Fruit fly (Drosophila melanogaster) whole organism, embryonic: Measurements from ENCODE around the gene Ir94a.
A peak's percentile ranks its signal among the peaks of the same experiment; 100 is the strongest.

Source experiments
- ATbp ChIP-seq: fragments of 200-800 bp; sonication (Bioruptor generic); optimal IDR thresholded peaks from 2 replicates; lab custom pipeline; 2017; ENCODE audit warnings: missing biosample characterization, mild to moderate bottlenecking, missing genetic modification characterization, missing genetic modification reagents
- Asciz ChIP-seq: fragments of 200-800 bp; sonication (Bioruptor generic); optimal IDR thresholded peaks from 2 replicates; lab custom pipeline; 2017; ENCODE audit warnings: missing biosample characterization, mild to moderate bottlenecking, missing genetic modification characterization, missing genetic modification reagents
- CG10147 ChIP-seq: fragments of 200-800 bp; sonication (Bioruptor generic); optimal IDR thresholded peaks from 2 replicates; lab custom pipeline; 2019; ENCODE audit warnings: missing biosample characterization, mild to moderate bottlenecking, missing genetic modification characterization, moderate library complexity
- CG13624 ChIP-seq: fragments of 200-800 bp; sonication (Bioruptor generic); optimal IDR thresholded peaks from 2 replicates; lab custom pipeline; 2016; ENCODE audit warnings: missing biosample characterization, missing genetic modification characterization
- CG14710 ChIP-seq: fragments of 200-800 bp; sonication (Bioruptor generic); optimal IDR thresholded peaks from 3 replicates; lab custom pipeline; 2019; ENCODE audit warnings: missing biosample characterization, mild to moderate bottlenecking, missing genetic modification characterization, moderate library complexity
- CG17359 ChIP-seq: fragments of 200-800 bp; sonication (Bioruptor generic); optimal IDR thresholded peaks from 3 replicates; lab custom pipeline; 2018; ENCODE audit warnings: missing biosample characterization, mild to moderate bottlenecking, missing genetic modification characterization, moderate library complexity
- CG17912 ChIP-seq: fragments of 200-800 bp; sonication (Bioruptor generic); optimal IDR thresholded peaks from 2 replicates; lab custom pipeline; 2018; ENCODE audit warnings: missing biosample characterization, mild to moderate bottlenecking, missing genetic modification characterization
- CG18262 ChIP-seq: fragments of 200-800 bp; optimal IDR thresholded peaks from 3 replicates; lab custom pipeline; 2019; ENCODE audit warnings: missing biosample characterization, mild to moderate bottlenecking, missing genetic modification characterization, moderate library complexity
- CG2678 ChIP-seq: fragments of 200-800 bp; sonication (Bioruptor generic); optimal IDR thresholded peaks from 3 replicates; lab custom pipeline; 2019; ENCODE audit warnings: missing biosample characterization, mild to moderate bottlenecking, missing genetic modification characterization, moderate library complexity
- CG2712 ChIP-seq: fragments of 200-800 bp; optimal IDR thresholded peaks from 3 replicates; lab custom pipeline; 2019; ENCODE audit warnings: missing biosample characterization, mild to moderate bottlenecking, missing genetic modification characterization, moderate library complexity
- CG32532 ChIP-seq: fragments of 200-800 bp; sonication (Bioruptor generic); IDR thresholded peaks from 2 replicates; pipeline ENCODE4 v1.3.6; 2022; ENCODE audit warnings: missing biosample characterization, missing genetic modification characterization
- CG3847 ChIP-seq: fragments of 200-800 bp; sonication (Bioruptor generic); IDR thresholded peaks from 2 replicates; pipeline ENCODE4 v1.3.6; 2022; ENCODE audit warnings: missing biosample characterization, missing genetic modification characterization
- CG4820 ChIP-seq: fragments of 200-800 bp; sonication (Bioruptor generic); optimal IDR thresholded peaks from 3 replicates; lab custom pipeline; 2016; ENCODE audit warnings: missing biosample characterization, missing genetic modification characterization
- CG6689 ChIP-seq: fragments of 200-800 bp; sonication (Bioruptor generic); IDR thresholded peaks from 2 replicates; pipeline ENCODE4 v1.3.6; 2022; ENCODE audit warnings: missing biosample characterization, missing genetic modification characterization
- CG7839 ChIP-seq: fragments of 200-800 bp; sonication (Bioruptor generic); optimal IDR thresholded peaks from 3 replicates; lab custom pipeline; 2018; ENCODE audit warnings: missing biosample characterization, mild to moderate bottlenecking, missing genetic modification characterization, moderate library complexity
- CG8388 ChIP-seq: fragments of 200-800 bp; sonication (Bioruptor generic); optimal IDR thresholded peaks from 2 replicates; lab custom pipeline; 2019; ENCODE audit warnings: missing biosample characterization, mild to moderate bottlenecking, missing genetic modification characterization, moderate library complexity
- CG9727 ChIP-seq: fragments of 200-800 bp; sonication (Bioruptor generic); optimal IDR thresholded peaks from 3 replicates; lab custom pipeline; 2017; ENCODE audit warnings: missing biosample characterization, mild to moderate bottlenecking, missing genetic modification characterization
- CG9932 ChIP-seq: fragments of 200-800 bp; sonication (Bioruptor generic); IDR thresholded peaks from 2 replicates; pipeline ENCODE4 v1.3.6; 2022; ENCODE audit warnings: missing biosample characterization, missing genetic modification characterization
- CoRest ChIP-seq: fragments of 200-800 bp; sonication (Bioruptor generic); optimal IDR thresholded peaks from 3 replicates; lab custom pipeline; 2018; ENCODE audit warnings: missing biosample characterization, mild to moderate bottlenecking, missing genetic modification characterization, moderate library complexity
- Dip2 ChIP-seq: fragments of 200-800 bp; sonication (Bioruptor generic); IDR thresholded peaks from 2 replicates; pipeline ENCODE4 v1.3.6; 2022; ENCODE audit warnings: missing biosample characterization, missing genetic modification characterization
- Drgx ChIP-seq: fragments of 200-800 bp; sonication (Bioruptor generic); IDR thresholded peaks from 2 replicates; pipeline ENCODE4 v1.3.6; 2022; ENCODE audit warnings: missing biosample characterization, missing genetic modification characterization
- ERR ChIP-seq: fragments of 200-800 bp; sonication (Bioruptor generic); optimal IDR thresholded peaks from 2 replicates; lab custom pipeline; 2016; ENCODE audit warnings: missing biosample characterization, missing genetic modification characterization
- Fer3 ChIP-seq: fragments of 200-800 bp; sonication (Bioruptor generic); optimal IDR thresholded peaks from 2 replicates; lab custom pipeline; 2018; ENCODE audit warnings: missing biosample characterization, mild to moderate bottlenecking, missing genetic modification characterization, moderate library complexity
- GATAe ChIP-seq: fragments of 200-800 bp; sonication (Bioruptor generic); conservative IDR thresholded peaks from 2 replicates; pipeline ENCODE4 v1.3.6; 2022; ENCODE audit warnings: missing biosample characterization, missing genetic modification characterization
- H15 ChIP-seq: fragments of 200-800 bp; sonication (Bioruptor generic); IDR thresholded peaks from 3 replicates; pipeline ENCODE4 v1.3.6; 2022; ENCODE audit warnings: missing biosample characterization, missing genetic modification characterization
- Lpt ChIP-seq: fragments of >200 bp; optimal IDR thresholded peaks from 2 replicates; lab custom pipeline; 2018; ENCODE audit warnings: missing biosample characterization, missing genetic modification characterization
- Nf-YA ChIP-seq: fragments of 200-800 bp; sonication (Bioruptor generic); IDR thresholded peaks from 2 replicates; pipeline ENCODE4 v1.3.6; 2022; ENCODE audit warnings: missing biosample characterization, missing genetic modification characterization
- Oli ChIP-seq: fragments of 200-800 bp; sonication (Bioruptor generic); optimal IDR thresholded peaks from 2 replicates; lab custom pipeline; 2018; ENCODE audit warnings: missing biosample characterization, mild to moderate bottlenecking, missing genetic modification characterization, moderate library complexity
- PHDP ChIP-seq: fragments of 200-800 bp; sonication (Bioruptor generic); optimal IDR thresholded peaks from 3 replicates; lab custom pipeline; 2018; ENCODE audit warnings: missing biosample characterization, mild to moderate bottlenecking, missing genetic modification characterization, moderate library complexity
- Ptx1 ChIP-seq: fragments of 200-800 bp; sonication (Bioruptor generic); IDR thresholded peaks from 2 replicates; pipeline ENCODE4 v1.3.6; 2022; ENCODE audit warnings: missing biosample characterization, missing genetic modification characterization
- Rfx ChIP-seq: fragments of 200-800 bp; sonication (Bioruptor generic); IDR thresholded peaks from 2 replicates; pipeline ENCODE4 v1.3.6; 2022; ENCODE audit warnings: missing biosample characterization, missing genetic modification characterization
- Sox100B ChIP-seq: fragments of 200-800 bp; sonication (Bioruptor generic); optimal IDR thresholded peaks from 3 replicates; lab custom pipeline; 2018; ENCODE audit warnings: missing biosample characterization, mild to moderate bottlenecking, missing genetic modification characterization
- abd-A ChIP-seq: fragments of 200-800 bp; sonication (Bioruptor generic); optimal IDR thresholded peaks from 3 replicates; lab custom pipeline; 2019; ENCODE audit warnings: missing biosample characterization, mild to moderate bottlenecking, missing genetic modification characterization, moderate library complexity
- ap ChIP-seq: fragments of 200-800 bp; sonication (Bioruptor generic); IDR thresholded peaks from 2 replicates; pipeline ENCODE4 v1.3.6; 2022; ENCODE audit warnings: missing biosample characterization, missing genetic modification characterization
- ase ChIP-seq: fragments of 200-800 bp; sonication (Bioruptor generic); IDR thresholded peaks from 3 replicates; pipeline ENCODE4 v1.3.6; 2022; ENCODE audit warnings: missing biosample characterization, missing genetic modification characterization
- bcd ChIP-seq: fragments of 200-800 bp; sonication (Bioruptor generic); optimal IDR thresholded peaks from 2 replicates; lab custom pipeline; 2017; ENCODE audit warnings: missing biosample characterization, mild to moderate bottlenecking, missing genetic modification characterization
- ci ChIP-seq: fragments of 200-800 bp; sonication (Bioruptor generic); IDR thresholded peaks from 3 replicates; pipeline ENCODE4 v1.3.6; 2022; ENCODE audit warnings: missing biosample characterization, missing genetic modification characterization
- croc ChIP-seq: fragments of 200-800 bp; sonication (Bioruptor generic); conservative IDR thresholded peaks from 3 replicates; pipeline ENCODE4 v1.3.6; 2022; ENCODE audit warnings: missing biosample characterization, missing genetic modification characterization
- dysf ChIP-seq: fragments of 200-800 bp; sonication (Bioruptor generic); IDR thresholded peaks from 3 replicates; pipeline ENCODE4 v1.3.6; 2022; ENCODE audit warnings: missing biosample characterization, missing genetic modification characterization
- en ChIP-seq: fragments of 200-800 bp; sonication (Bioruptor generic); optimal IDR thresholded peaks from 2 replicates; lab custom pipeline; 2016; ENCODE audit warnings: missing biosample characterization, missing genetic modification characterization
- eyg ChIP-seq: fragments of 200-800 bp; sonication (Bioruptor generic); optimal IDR thresholded peaks from 3 replicates; lab custom pipeline; 2016; ENCODE audit warnings: missing biosample characterization, missing genetic modification characterization
- knrl ChIP-seq: fragments of 200-800 bp; sonication (Bioruptor generic); IDR thresholded peaks from 3 replicates; pipeline ENCODE4 v1.3.6; 2022; ENCODE audit warnings: missing biosample characterization, missing genetic modification characterization; ENCODE audit not compliant: partially characterized antibody
- ranshi ChIP-seq: fragments of 200-800 bp; sonication (Bioruptor generic); IDR thresholded peaks from 2 replicates; pipeline ENCODE4 v1.3.6; 2022; ENCODE audit warnings: missing biosample characterization, missing genetic modification characterization
- row ChIP-seq: fragments of 200-800 bp; sonication (Bioruptor generic); IDR thresholded peaks from 3 replicates; pipeline ENCODE4 v1.3.6; 2022; ENCODE audit warnings: missing biosample characterization, missing genetic modification characterization
- slou ChIP-seq: fragments of 200-800 bp; sonication (Bioruptor generic); optimal IDR thresholded peaks from 3 replicates; lab custom pipeline; 2016; ENCODE audit warnings: missing biosample characterization, missing genetic modification characterization
- tap ChIP-seq: fragments of 200-800 bp; optimal IDR thresholded peaks from 3 replicates; lab custom pipeline; 2019; ENCODE audit warnings: missing biosample characterization, mild to moderate bottlenecking, missing genetic modification characterization, moderate library complexity
- tio ChIP-seq: fragments of 200-800 bp; sonication (Bioruptor generic); optimal IDR thresholded peaks from 2 replicates; lab custom pipeline; 2017; ENCODE audit warnings: missing biosample characterization, missing genetic modification characterization, inconsistent platforms
- tup ChIP-seq: fragments of 200-800 bp; sonication (Bioruptor generic); optimal IDR thresholded peaks from 2 replicates; lab custom pipeline; 2016; ENCODE audit warnings: missing biosample characterization, mild to moderate bottlenecking, missing genetic modification characterization, moderate library complexity
- zen ChIP-seq: fragments of 200-800 bp; sonication (Bioruptor generic); optimal IDR thresholded peaks from 3 replicates; lab custom pipeline; 2018; ENCODE audit warnings: missing biosample characterization, mild to moderate bottlenecking, missing genetic modification characterization, moderate library complexity
- zfh1 ChIP-seq: fragments of 200-800 bp; sonication (Bioruptor generic); IDR thresholded peaks from 3 replicates; pipeline ENCODE4 v1.3.6; 2022; ENCODE audit warnings: missing biosample characterization, missing genetic modification characterization

The Ir94a gene

dm6 chr3R:22121220-22121619, 8.0 kb downstream of the Ir94a start (continued):
- peak; percentile 59 for TF ChIP-seq CG10147 (GFP tag; lab: Kevin White, UChicago)
- no peak for TF ChIP-seq zen (tag; lab: Kevin White, UChicago)
- TF ChIP-seq H15 (GFP tag; lab: Robert Waterston, UW): no peak; the same call in 2 of the 3 replicates
- TF ChIP-seq en: no peak
- TF ChIP-seq CG13624: peak; percentile 42
- no peak for TF ChIP-seq CG9727 (GFP tag; lab: Kevin White, UChicago)
- no peak for TF ChIP-seq abd-A (tag; lab: Kevin White, UChicago)

- TF ChIP-seq Rfx (peak; percentile 27; the same call in 1 of the 2 replicates), zfh1 (GFP tag; lab: Robert Waterston, UW) (no peak), CG7839 (tag; lab: Kevin White, UChicago) (peak; percentile 40), croc (no peak), dysf (0 out of 3 replicates have a peak, but pooled peaks have one; percentile 43), ERR (GFP tag; lab: Kevin White, UChicago) (no peak), CG2678 (tag; lab: Kevin White, UChicago) (peak; percentile 54), Sox100B (peak; percentile 22), CG14710 (tag; lab: Kevin White, UChicago) (peak; percentile 12), Drgx (GFP tag; lab: Robert Waterston, UW) (0 out of 2 replicates have a peak, but pooled peaks have one; percentile 20), CoRest (tag; lab: Kevin White, UChicago) (peak; percentile 38), eyg (no peak), CG8388 (GFP tag; lab: Kevin White, UChicago) (peak; percentile 7), ATbp (GFP tag; lab: Kevin White, UChicago) (no peak), ranshi (no peak), ci (GFP tag; lab: Robert Waterston, UW) (no peak), CG17359 (tag; lab: Kevin White, UChicago) (peak; percentile 21), tup (GFP tag; lab: Kevin White, UChicago) (no peak), Oli (tag; lab: Kevin White, UChicago) (peak; percentile 37), Ptx1 (GFP tag; lab: Robert Waterston, UW) (0 out of 2 replicates have a peak, but pooled peaks have one; percentile 12), CG6689 (GFP tag; lab: Robert Waterston, UW) (peak; percentile 28; the same call in 1 of the 2 replicates), slou (no peak), knrl (GFP tag; lab: Robert Waterston, UW) (no peak), CG32532 (GFP tag; lab: Robert Waterston, UW) (0 out of 2 replicates have a peak, but pooled peaks have one; percentile 45), CG4820 (GFP tag; lab: Kevin White, UChicago) (peak; percentile 2), Dip2 (no peak), CG17912 (GFP tag; lab: Kevin White, UChicago) (no peak), Lpt (no peak), ap (GFP tag; lab: Robert Waterston, UW) (0 out of 2 replicates have a peak, but pooled peaks have one; percentile 35), ase (GFP tag; lab: Robert Waterston, UW) (no peak), GATAe (GFP tag; lab: Robert Waterston, UW) (no peak), PHDP (peak; percentile 53), Nf-YA (GFP tag; lab: Robert Waterston, UW) (no peak), CG9932 (GFP tag; lab: Robert Waterston, UW) (peak; percentile 47; the same call in 1 of the 2 replicates), CG2712 (tag; lab: Kevin White, UChicago) (peak; percentile 35), row (GFP tag; lab: Robert Waterston, UW) (peak; percentile 49), tap (tag; lab: Kevin White, UChicago) (peak; percentile 26), tio (GFP tag; lab: Kevin White, UChicago) (peak; percentile 20), Fer3 (peak; percentile 12), CG3847 (GFP tag; lab: Robert Waterston, UW) (peak; percentile 34; the same call in 1 of the 2 replicates), bcd (GFP tag; lab: Kevin White, UChicago) (peak; percentile 9), CG18262 (tag; lab: Kevin White, UChicago) (peak; percentile 39), Asciz (GFP tag; lab: Kevin White, UChicago) (no peak)
Measured at dm6 chr3R:22123347-22123746, 10.1 kb downstream of the Ir94a start.
